Worm (Caenorhabditis elegans) whole organism, young adult: ENCODE data around the gene ent-3.

ENCODE experiments used
- B0019.2 ChIP-seq: fragments of 200-800 bp; sonication (Bioruptor generic); conservative IDR thresholded peaks from 2 replicates; pipeline ENCODE4 v1.3.6; 2022; ENCODE audit warnings: missing genetic modification reagents, missing genetic modification characterization, missing compliant biosample characterization
- B0035.1 ChIP-seq: sonication (generic microtip); optimal IDR thresholded peaks from 2 replicates; lab custom pipeline; 2016; ENCODE audit warnings: missing genetic modification characterization, mild to moderate bottlenecking, missing compliant biosample characterization, missing genotype, missing genetic modification reagents
- D2030.7 ChIP-seq: fragments of 200-800 bp; sonication (Bioruptor generic); IDR thresholded peaks from 2 replicates; pipeline ENCODE4 v1.3.6; 2022; ENCODE audit warnings: missing genetic modification reagents, missing genetic modification characterization, missing compliant biosample characterization
- F39B2.1 ChIP-seq: fragments of 200-800 bp; sonication (Bioruptor generic); IDR thresholded peaks from 2 replicates; pipeline ENCODE4 v1.3.6; 2022; ENCODE audit warnings: missing genetic modification reagents, missing genetic modification characterization, missing compliant biosample characterization
- F49E8.2 ChIP-seq: sonication (generic microtip); optimal IDR thresholded peaks from 3 replicates; lab custom pipeline; 2017; ENCODE audit warnings: missing genetic modification characterization, mild to moderate bottlenecking, missing compliant biosample characterization, antibody characterized with exemption, moderate library complexity; ENCODE audit not compliant: insufficient read depth
- K11D2.4 ChIP-seq: fragments of 200-800 bp; sonication (Bioruptor generic); IDR thresholded peaks from 2 replicates; pipeline ENCODE4 v1.3.6; 2022; ENCODE audit warnings: missing genetic modification reagents, missing genetic modification characterization, missing compliant biosample characterization
- Y53F4B.3 ChIP-seq: fragments of 200-800 bp; sonication (Bioruptor generic); IDR thresholded peaks from 2 replicates; pipeline ENCODE4 v1.3.6; 2022; ENCODE audit warnings: missing genetic modification reagents, missing genetic modification characterization, missing compliant biosample characterization
- Y56A3A.18 ChIP-seq: fragments of 200-800 bp; sonication (Bioruptor generic); IDR thresholded peaks from 2 replicates; pipeline ENCODE4 v1.3.6; 2022; ENCODE audit warnings: missing genetic modification reagents, missing genetic modification characterization, missing compliant biosample characterization
- ama-1 ChIP-seq, 3 experiments: fragments of 150-350 bp in 1 of 3; sonication (generic microtip) in 2 of 3; optimal IDR thresholded peaks; 2 replicates each; lab custom pipeline; 2014 to 2018; ENCODE audit warnings: missing biosample characterization in 2 of 3, missing genetic modification characterization in 2 of 3, missing genetic modification reagents in 2 of 3
- athp-1 ChIP-seq: sonication (generic microtip); optimal IDR thresholded peaks from 2 replicates; lab custom pipeline; 2017; ENCODE audit warnings: mild to moderate bottlenecking, missing genetic modification characterization, missing compliant biosample characterization
- attf-5 ChIP-seq: fragments of 200-800 bp; sonication (Bioruptor generic); optimal IDR thresholded peaks from 2 replicates; lab custom pipeline; 2018; ENCODE audit warnings: mild to moderate bottlenecking, missing genetic modification characterization, missing compliant biosample characterization
- attf-6 ChIP-seq: fragments of 200-800 bp; sonication (Bioruptor generic); IDR thresholded peaks from 2 replicates; pipeline ENCODE4 v1.3.6; 2022; ENCODE audit warnings: missing genetic modification reagents, missing genetic modification characterization, missing compliant biosample characterization
- cebp-1 ChIP-seq, 2 experiments: fragments of 200-800 bp in 1 of 2; sonication (Bioruptor generic) in 1 of 2; sonication (generic microtip) in 1 of 2; IDR thresholded peaks in 1 of 2; optimal IDR thresholded peaks in 1 of 2; 2 replicates each; pipeline versions ENCODE4 v1.3.6 to Lab custom; 2017 to 2022; ENCODE audit warnings: missing compliant biosample characterization in 2 of 2, missing genetic modification characterization in 2 of 2, mild to moderate bottlenecking in 1 of 2, missing genetic modification reagents in 1 of 2, moderate library complexity in 1 of 2
- ceh-100 ChIP-seq: fragments of 200-800 bp; sonication (Bioruptor generic); IDR thresholded peaks from 2 replicates; pipeline ENCODE4 v1.3.6; 2022; ENCODE audit warnings: missing genetic modification reagents, missing genetic modification characterization, missing compliant biosample characterization
- dpl-1 ChIP-seq: fragments of 150-350 bp; optimal IDR thresholded peaks from 2 replicates; lab custom pipeline; 2014; ENCODE audit warnings: missing biosample characterization, missing genetic modification reagents, missing genetic modification characterization
- egl-18 ChIP-seq: fragments of 200-800 bp; sonication (Bioruptor generic); IDR thresholded peaks from 2 replicates; pipeline ENCODE4 v1.3.6; 2022; ENCODE audit warnings: missing genetic modification reagents, missing genetic modification characterization, missing compliant biosample characterization
- fkh-3 ChIP-seq: sonication (generic microtip); optimal IDR thresholded peaks from 2 replicates; lab custom pipeline; 2016; ENCODE audit warnings: mild to moderate bottlenecking, missing genetic modification characterization, missing compliant biosample characterization
- him-1 ChIP-seq: sonication (generic microtip); optimal IDR thresholded peaks from 2 replicates; lab custom pipeline; 2016; ENCODE audit warnings: missing genotype, missing genetic modification reagents, missing genetic modification characterization, missing compliant biosample characterization
- hmg-1.2 ChIP-seq: fragments of 200-800 bp; sonication (Bioruptor generic); IDR thresholded peaks from 2 replicates; pipeline ENCODE4 v1.3.6; 2022; ENCODE audit warnings: missing genetic modification reagents, missing genetic modification characterization, missing compliant biosample characterization
- hsf-1 ChIP-seq: fragments of 200-800 bp; sonication (Bioruptor generic); IDR thresholded peaks from 2 replicates; pipeline ENCODE4 v1.3.6; 2022; ENCODE audit warnings: missing genetic modification reagents, missing genetic modification characterization, missing compliant biosample characterization
- lag-1 ChIP-seq: fragments of 200-800 bp; sonication (Bioruptor generic); IDR thresholded peaks from 2 replicates; pipeline ENCODE4 v1.3.6; 2022; ENCODE audit warnings: missing genetic modification reagents, missing genetic modification characterization, missing compliant biosample characterization
- lin-26 ChIP-seq: fragments of 200-800 bp; sonication (Bioruptor generic); IDR thresholded peaks from 2 replicates; pipeline ENCODE4 v1.3.6; 2022; ENCODE audit warnings: missing genetic modification reagents, missing genetic modification characterization, missing compliant biosample characterization
- lsl-1 ChIP-seq: fragments of 200-800 bp; sonication (Bioruptor generic); optimal IDR thresholded peaks from 2 replicates; lab custom pipeline; 2018; ENCODE audit warnings: mild to moderate bottlenecking, missing genetic modification characterization, moderate library complexity, missing compliant biosample characterization
- madf-6 ChIP-seq: fragments of 200-800 bp; sonication (Bioruptor generic); IDR thresholded peaks from 2 replicates; pipeline ENCODE4 v1.3.6; 2022; ENCODE audit warnings: missing genetic modification reagents, missing genetic modification characterization, missing compliant biosample characterization
- madf-8 ChIP-seq: fragments of 200-800 bp; sonication (Bioruptor generic); conservative IDR thresholded peaks from 2 replicates; pipeline ENCODE4 v1.3.6; 2022; ENCODE audit warnings: missing genetic modification reagents, missing genetic modification characterization, missing compliant biosample characterization
- mcd-1 ChIP-seq: fragments of 200-800 bp; sonication (Bioruptor generic); IDR thresholded peaks from 2 replicates; pipeline ENCODE4 v1.3.6; 2022; ENCODE audit warnings: missing genetic modification reagents, missing genetic modification characterization, missing compliant biosample characterization
- nfya-2 ChIP-seq: fragments of 200-800 bp; sonication (Bioruptor generic); IDR thresholded peaks from 2 replicates; pipeline ENCODE4 v1.3.6; 2022; ENCODE audit warnings: missing genetic modification reagents, missing genetic modification characterization, missing compliant biosample characterization
- rcor-1 ChIP-seq: fragments of 200-800 bp; sonication (Bioruptor generic); IDR thresholded peaks from 2 replicates; pipeline ENCODE4 v1.3.6; 2022; ENCODE audit warnings: missing genetic modification reagents, missing genetic modification characterization, missing compliant biosample characterization
- rec-8 ChIP-seq, 2 experiments: sonication (generic microtip); optimal IDR thresholded peaks; 2 replicates each; lab custom pipeline; 2016; ENCODE audit warnings: mild to moderate bottlenecking in 2 of 2, missing genetic modification characterization in 2 of 2, missing genetic modification reagents in 2 of 2, missing genotype in 2 of 2, missing biosample characterization in 1 of 2, missing compliant biosample characterization in 1 of 2, moderate library complexity in 1 of 2
- repo-1 ChIP-seq: sonication (generic microtip); optimal IDR thresholded peaks from 2 replicates; lab custom pipeline; 2017; ENCODE audit warnings: mild to moderate bottlenecking, missing genetic modification characterization, missing compliant biosample characterization
- sea-2 ChIP-seq: fragments of 200-800 bp; sonication (Bioruptor generic); IDR thresholded peaks from 2 replicates; pipeline ENCODE4 v1.3.6; 2022; ENCODE audit warnings: missing genetic modification characterization, missing compliant biosample characterization
- snpc-1.1 ChIP-seq: sonication (generic microtip); optimal IDR thresholded peaks from 2 replicates; lab custom pipeline; 2017; ENCODE audit warnings: missing genetic modification characterization, mild to moderate bottlenecking, missing compliant biosample characterization, antibody characterized with exemption, moderate library complexity, missing genotype, missing genetic modification reagents; ENCODE audit not compliant: insufficient read depth
- snpc-1.3 ChIP-seq: sonication (generic microtip); optimal IDR thresholded peaks from 2 replicates; lab custom pipeline; 2017; ENCODE audit warnings: missing genetic modification characterization, mild to moderate bottlenecking, missing compliant biosample characterization, antibody characterized with exemption, moderate library complexity, missing genotype, missing genetic modification reagents; ENCODE audit not compliant: insufficient read depth
- snpc-4 ChIP-seq, 5 experiments: fragments of 150-350 bp in 1 of 5; sonication (generic microtip) in 4 of 5; optimal IDR thresholded peaks; 2 replicates each; lab custom pipeline; 2014 to 2018; ENCODE audit warnings: missing genetic modification characterization in 5 of 5, missing biosample characterization in 3 of 5, antibody characterized with exemption in 2 of 5, mild to moderate bottlenecking in 2 of 5, missing compliant biosample characterization in 2 of 5, missing genotype in 2 of 5, moderate library complexity in 2 of 5, missing genetic modification reagents in 1 of 5
- tbp1 ChIP-seq: fragments of 200-800 bp; sonication (Bioruptor generic); optimal IDR thresholded peaks from 2 replicates; lab custom pipeline; 2018; ENCODE audit warnings: mild to moderate bottlenecking, missing genetic modification characterization, missing compliant biosample characterization
- tbx-9 ChIP-seq: sonication (generic microtip); optimal IDR thresholded peaks from 2 replicates; lab custom pipeline; 2016; ENCODE audit warnings: borderline replicate concordance, missing genetic modification characterization, inconsistent platforms, missing compliant biosample characterization
- tlf-1 ChIP-seq: fragments of 200-800 bp; sonication (Bioruptor generic); optimal IDR thresholded peaks from 2 replicates; lab custom pipeline; 2018; ENCODE audit warnings: mild to moderate bottlenecking, missing genetic modification characterization, missing compliant biosample characterization
- unc-130 ChIP-seq: sonication (generic microtip); optimal IDR thresholded peaks from 2 replicates; lab custom pipeline; 2016; ENCODE audit warnings: missing genetic modification reagents, missing genetic modification characterization, missing compliant biosample characterization
- zim-3 ChIP-seq: sonication (generic microtip); optimal IDR thresholded peaks from 2 replicates; lab custom pipeline; 2017; ENCODE audit warnings: mild to moderate bottlenecking, missing genetic modification characterization, moderate library complexity, missing compliant biosample characterization

ent-3 gene

ce11 chrV:14235942-14236341, at the start of gene ent-3:
TSS of gene ent-3 (minus strand) at chrV:14236042.
- TF ChIP-seq nfya-2 (GFP tag; lab: Robert Waterston, UW) (no peak), tbx-9 (tag; lab: Kevin White, UChicago) (no peak)

ce11 chrV:14283241-14283640, 47.4 kb upstream of the ent-3 start, which contains the start of gene F40G12.10:
TSS of gene F40G12.10 (plus strand) at chrV:14283541.
- TF ChIP-seq tlf-1 (GFP tag; lab: Kevin White, UChicago) (no peak), him-1 (tag; lab: Kevin White, UChicago) (no peak), hmg-1.2 (GFP tag; lab: Robert Waterston, UW) (no peak), Y56A3A.18 (GFP tag; lab: Robert Waterston, UW) (no peak), rec-8 (tag; optimal IDR thresholded peaks at IDR 0.05; lab: Kevin White, UChicago) (no peak), mcd-1 (GFP tag; lab: Robert Waterston, UW) (no peak), cebp-1 (GFP tag; IDR thresholded peaks at IDR 0.05; lab: Robert Waterston, UW) (no peak), cebp-1 (tag; optimal IDR thresholded peaks at IDR 0.05; lab: Kevin White, UChicago) (no peak), lag-1 (GFP tag; lab: Robert Waterston, UW) (no peak), K11D2.4 (no peak), Y53F4B.3 (GFP tag; lab: Robert Waterston, UW) (no peak), ama-1 (optimal IDR thresholded peaks at IDR 0.05; lab: Kevin White, UChicago) (no peak), ama-1 (GFP tag; optimal IDR thresholded peaks at IDR 0.05; lab: Kevin White, UChicago) (no peak), zim-3 (tag; lab: Kevin White, UChicago) (no peak), repo-1 (tag; lab: Kevin White, UChicago) (no peak), sea-2 (no peak), madf-8 (GFP tag; lab: Robert Waterston, UW) (no peak)

- no peak for TF ChIP-seq dpl-1
- no peak for TF ChIP-seq F39B2.1
- TF ChIP-seq repo-1 (tag; lab: Kevin White, UChicago) = no peak
- no peak for TF ChIP-seq attf-6 (GFP tag; lab: Robert Waterston, UW)
- no peak for TF ChIP-seq B0035.1 (tag; lab: Kevin White, UChicago)
- no peak for TF ChIP-seq attf-5 (GFP tag; lab: Kevin White, UChicago)
- no peak for TF ChIP-seq snpc-1.3
- TF ChIP-seq, all 124 proteins: peak for 0
Observed at ce11 chrV:14282222-14282709, 46.4 kb upstream of the ent-3 start, which contains the start of the genes srt-74 and F40G12.9. TSS of gene srt-74 (minus strand) at chrV:14282322. TSS of gene F40G12.9 (plus strand) at chrV:14282659.

- TF ChIP-seq unc-130 = no peak
- no peak for TF ChIP-seq athp-1 (tag; lab: Kevin White, UChicago)
- TF ChIP-seq F49E8.2 = no peak
- TF ChIP-seq attf-5 (GFP tag; lab: Kevin White, UChicago) = no peak
- TF ChIP-seq ceh-100 = no peak
- no peak for TF ChIP-seq rcor-1
- no peak for TF ChIP-seq fkh-3 (tag; lab: Kevin White, UChicago)
- no peak for TF ChIP-seq egl-18 (GFP tag; lab: Robert Waterston, UW)
- TF ChIP-seq, all 124 proteins: peak for 0
Observed at ce11 chrV:14279777-14280176, 43.9 kb upstream of the ent-3 start, which contains the start of gene srt-33. TSS of gene srt-33 (minus strand) at chrV:14279877.

ce11 chrV:14277456-14277855, 41.6 kb upstream of the ent-3 start:
- TF ChIP-seq snpc-1.1 (tag; lab: Kevin White, UChicago) = peak; percentile 90
- TF ChIP-seq D2030.7 = peak; percentile 48
- TF ChIP-seq tbp1 (GFP tag; lab: Kevin White, UChicago) = peak; percentile 51
- TF ChIP-seq lin-26 (GFP tag; lab: Robert Waterston, UW) = peak; percentile 53; the same call in 1 of the 2 replicates
- peak; percentile 55 for TF ChIP-seq madf-6
- TF ChIP-seq mcd-1 (GFP tag; lab: Robert Waterston, UW) = peak; percentile 52
- 0 out of 2 replicates have a peak, but pooled peaks have one; percentile 23 for TF ChIP-seq hsf-1 (GFP tag; lab: Robert Waterston, UW)
- TF ChIP-seq lsl-1 (GFP tag; lab: Kevin White, UChicago) = peak; percentile 19
- peak; percentile 78 for TF ChIP-seq snpc-4 (GFP tag; optimal IDR thresholded peaks at IDR 0.05; lab: Kevin White, UChicago)
- TF ChIP-seq snpc-4 (tag; optimal IDR thresholded peaks at IDR 0.05; lab: Kevin White, UChicago) = peak; percentile 68 to 93 (median 85)
- 0 out of 2 replicates have a peak, but pooled peaks have one; percentile 19 for TF ChIP-seq B0019.2 (GFP tag; lab: Robert Waterston, UW)
- peak; percentile 87; the same call in 1 of the 2 replicates for TF ChIP-seq attf-6 (GFP tag; lab: Robert Waterston, UW)
- peak; percentile 87 for TF ChIP-seq him-1 (tag; lab: Kevin White, UChicago)
- TF ChIP-seq snpc-1.3 = peak; percentile 43
